Fruit fly (Drosophila melanogaster) whole organism, embryonic: Measurements from ENCODE around the gene CG7912.

Experiments used
- BEAF-32 ChIP-seq: fragments of 200-800 bp; sonication (Bioruptor generic); optimal IDR thresholded peaks from 3 replicates; lab custom pipeline; 2017; ENCODE audit warnings: missing biosample characterization, missing genetic modification characterization, mild to moderate bottlenecking, moderate library complexity, missing genetic modification reagents
- Blimp-1 ChIP-seq: fragments of 200-800 bp; sonication (Bioruptor generic); optimal IDR thresholded peaks from 3 replicates; lab custom pipeline; 2018; ENCODE audit warnings: missing biosample characterization, missing genetic modification characterization, mild to moderate bottlenecking, moderate library complexity, missing genetic modification reagents
- Bteb2 ChIP-seq: fragments of 200-800 bp; sonication (Bioruptor generic); optimal IDR thresholded peaks from 2 replicates; lab custom pipeline; 2016; ENCODE audit warnings: missing biosample characterization, missing genetic modification characterization
- CG10147 ChIP-seq: fragments of 200-800 bp; sonication (Bioruptor generic); optimal IDR thresholded peaks from 2 replicates; lab custom pipeline; 2019; ENCODE audit warnings: missing biosample characterization, mild to moderate bottlenecking, missing genetic modification characterization, moderate library complexity
- CG10462 ChIP-seq: fragments of 200-800 bp; sonication (Bioruptor generic); optimal IDR thresholded peaks from 2 replicates; lab custom pipeline; 2016; ENCODE audit warnings: missing biosample characterization, missing genetic modification characterization
- CG11247 ChIP-seq: fragments of 200-800 bp; sonication (Bioruptor generic); IDR thresholded peaks from 2 replicates; pipeline ENCODE4 v1.3.6; 2022; ENCODE audit warnings: missing biosample characterization, missing genetic modification characterization
- CG11723 ChIP-seq: fragments of 200-800 bp; sonication (Bioruptor generic); optimal IDR thresholded peaks from 2 replicates; lab custom pipeline; 2017; ENCODE audit warnings: missing biosample characterization, mild to moderate bottlenecking, missing genetic modification characterization
- CG12299 ChIP-seq: fragments of 200-800 bp; sonication (Bioruptor generic); optimal IDR thresholded peaks from 2 replicates; lab custom pipeline; 2018; ENCODE audit warnings: missing biosample characterization, mild to moderate bottlenecking, missing genetic modification characterization
- CG13123 ChIP-seq: fragments of 200-800 bp; sonication (Bioruptor generic); optimal IDR thresholded peaks from 2 replicates; lab custom pipeline; 2016; ENCODE audit warnings: missing biosample characterization, missing genetic modification characterization
- CG14710 ChIP-seq: fragments of 200-800 bp; sonication (Bioruptor generic); optimal IDR thresholded peaks from 3 replicates; lab custom pipeline; 2019; ENCODE audit warnings: missing biosample characterization, mild to moderate bottlenecking, missing genetic modification characterization, moderate library complexity
- CG15073 ChIP-seq: fragments of 200-800 bp; sonication (Bioruptor generic); optimal IDR thresholded peaks from 2 replicates; lab custom pipeline; 2016; ENCODE audit warnings: missing biosample characterization, missing genetic modification characterization
- CG16863 ChIP-seq: fragments of 200-800 bp; sonication (Bioruptor generic); optimal IDR thresholded peaks from 3 replicates; lab custom pipeline; 2016; ENCODE audit warnings: missing biosample characterization, missing genetic modification characterization
- CG4617 ChIP-seq: fragments of 200-800 bp; sonication (Bioruptor generic); optimal IDR thresholded peaks from 3 replicates; lab custom pipeline; 2016; ENCODE audit warnings: missing biosample characterization, missing genetic modification characterization, borderline replicate concordance
- CG6765 ChIP-seq: fragments of 200-800 bp; sonication (Bioruptor generic); optimal IDR thresholded peaks from 3 replicates; lab custom pipeline; 2017; ENCODE audit warnings: missing biosample characterization, mild to moderate bottlenecking, missing genetic modification characterization
- CG6813 ChIP-seq: fragments of 200-800 bp; sonication (Bioruptor generic); optimal IDR thresholded peaks from 2 replicates; lab custom pipeline; 2017; ENCODE audit warnings: missing biosample characterization, missing genetic modification characterization, mild to moderate bottlenecking, moderate library complexity, missing genetic modification reagents
- Chrac-16 ChIP-seq: fragments of 200-800 bp; sonication (Bioruptor generic); optimal IDR thresholded peaks from 3 replicates; lab custom pipeline; 2016; ENCODE audit warnings: missing biosample characterization, missing genetic modification characterization
- D19A ChIP-seq: fragments of 200-800 bp; optimal IDR thresholded peaks from 3 replicates; lab custom pipeline; 2019; ENCODE audit warnings: missing biosample characterization, mild to moderate bottlenecking, missing genetic modification characterization, moderate library complexity
- Dad ChIP-seq: fragments of 200-800 bp; sonication (Bioruptor generic); optimal IDR thresholded peaks from 3 replicates; lab custom pipeline; 2016; ENCODE audit warnings: missing biosample characterization, missing genetic modification characterization
- Dll ChIP-seq: fragments of 200-800 bp; sonication (Bioruptor generic); IDR thresholded peaks from 4 replicates; pipeline ENCODE4 v1.3.6; 2022; ENCODE audit warnings: missing biosample characterization, missing genetic modification characterization; ENCODE audit not compliant: partially characterized antibody
- Dref ChIP-seq: fragments of 200-800 bp; sonication (Bioruptor generic); IDR thresholded peaks from 2 replicates; pipeline ENCODE4 v1.3.6; 2022; ENCODE audit warnings: missing biosample characterization, missing genetic modification characterization
- Fer2 ChIP-seq: fragments of 200-800 bp; sonication (Bioruptor generic); optimal IDR thresholded peaks from 2 replicates; lab custom pipeline; 2018; ENCODE audit warnings: missing biosample characterization, mild to moderate bottlenecking, missing genetic modification characterization, moderate library complexity
- Gug ChIP-seq: fragments of 200-800 bp; sonication (Bioruptor generic); IDR thresholded peaks from 4 replicates; pipeline ENCODE4 v1.3.6; 2022; ENCODE audit warnings: missing biosample characterization, missing genetic modification characterization
- Lim3 ChIP-seq: fragments of 200-800 bp; sonication (Bioruptor generic); IDR thresholded peaks from 2 replicates; pipeline ENCODE4 v1.3.6; 2022; ENCODE audit warnings: missing biosample characterization, missing genetic modification characterization
- Max ChIP-seq: fragments of 200-800 bp; sonication (Bioruptor generic); optimal IDR thresholded peaks from 2 replicates; lab custom pipeline; 2016; ENCODE audit warnings: missing biosample characterization, mild to moderate bottlenecking, missing genetic modification characterization
- NC2α ChIP-seq: fragments of 200-800 bp; sonication (Bioruptor generic); optimal IDR thresholded peaks from 2 replicates; lab custom pipeline; 2016; ENCODE audit warnings: missing biosample characterization, missing genetic modification characterization
- TFAM ChIP-seq: fragments of 200-800 bp; sonication (Bioruptor generic); optimal IDR thresholded peaks from 2 replicates; lab custom pipeline; 2017; ENCODE audit warnings: missing biosample characterization, missing genetic modification characterization, inconsistent platforms
- Xrp1 ChIP-seq: fragments of 200-800 bp; sonication (Bioruptor generic); IDR thresholded peaks from 2 replicates; pipeline ENCODE4 v1.3.6; 2022; ENCODE audit warnings: missing biosample characterization, missing genetic modification characterization
- az2 ChIP-seq: fragments of 200-800 bp; sonication (Bioruptor generic); optimal IDR thresholded peaks from 3 replicates; lab custom pipeline; 2016; ENCODE audit warnings: missing biosample characterization, missing genetic modification characterization
- bab2 ChIP-seq: fragments of 200-800 bp; sonication (Bioruptor generic); optimal IDR thresholded peaks from 2 replicates; lab custom pipeline; 2016; ENCODE audit warnings: missing biosample characterization, missing genetic modification characterization
- bcd ChIP-seq: fragments of 200-800 bp; sonication (Bioruptor generic); optimal IDR thresholded peaks from 2 replicates; lab custom pipeline; 2017; ENCODE audit warnings: missing biosample characterization, mild to moderate bottlenecking, missing genetic modification characterization
- croc ChIP-seq: fragments of 200-800 bp; sonication (Bioruptor generic); conservative IDR thresholded peaks from 3 replicates; pipeline ENCODE4 v1.3.6; 2022; ENCODE audit warnings: missing biosample characterization, missing genetic modification characterization
- cwo ChIP-seq: fragments of 200-800 bp; sonication (Bioruptor generic); optimal IDR thresholded peaks from 3 replicates; lab custom pipeline; 2017; ENCODE audit warnings: missing biosample characterization, missing genetic modification characterization, mild to moderate bottlenecking, moderate library complexity, missing genetic modification reagents
- dmrt11E ChIP-seq: fragments of 200-800 bp; sonication (Bioruptor generic); optimal IDR thresholded peaks from 3 replicates; lab custom pipeline; 2018; ENCODE audit warnings: missing biosample characterization, mild to moderate bottlenecking, missing genetic modification characterization, moderate library complexity
- esg ChIP-seq: fragments of 200-800 bp; sonication (Bioruptor generic); conservative IDR thresholded peaks from 2 replicates; pipeline ENCODE4 v1.3.6; 2022; ENCODE audit warnings: missing biosample characterization, missing genetic modification characterization
- exex ChIP-seq: fragments of 200-800 bp; sonication (Bioruptor generic); optimal IDR thresholded peaks from 4 replicates; lab custom pipeline; 2018; ENCODE audit warnings: missing biosample characterization, mild to moderate bottlenecking, missing genetic modification characterization, moderate library complexity
- insv ChIP-seq, 2 experiments: fragments of 200-800 bp; sonication (Bioruptor generic); optimal IDR thresholded peaks; 3 replicates each; lab custom pipeline; 2016 to 2018; ENCODE audit warnings: missing biosample characterization in 2 of 2, missing genetic modification characterization in 2 of 2
- kni ChIP-seq: fragments of 200-800 bp; sonication (Bioruptor generic); optimal IDR thresholded peaks from 3 replicates; lab custom pipeline; 2017; ENCODE audit warnings: mild to moderate bottlenecking, missing biosample characterization, missing genetic modification reagents, missing genetic modification characterization
- nerfin-2 ChIP-seq: fragments of 200-800 bp; sonication (Bioruptor generic); IDR thresholded peaks from 2 replicates; pipeline ENCODE4 v1.3.6; 2022; ENCODE audit warnings: missing biosample characterization, missing genetic modification characterization; ENCODE audit not compliant: partially characterized antibody
- otp ChIP-seq: fragments of 200-800 bp; sonication (Bioruptor generic); IDR thresholded peaks from 3 replicates; pipeline ENCODE4, ENCODE4 v1.3.6; 2022; ENCODE audit warnings: missing biosample characterization, missing genetic modification characterization
- pita ChIP-seq: fragments of 200-800 bp; sonication (Bioruptor generic); optimal IDR thresholded peaks from 2 replicates; lab custom pipeline; 2017; ENCODE audit warnings: missing biosample characterization, mild to moderate bottlenecking, missing genetic modification characterization
- pzg ChIP-seq: fragments of 200-800 bp; sonication (Bioruptor generic); optimal IDR thresholded peaks from 3 replicates; lab custom pipeline; 2018; ENCODE audit warnings: missing biosample characterization, mild to moderate bottlenecking, missing genetic modification characterization, moderate library complexity
- shn ChIP-seq: fragments of 200-800 bp; sonication (Bioruptor generic); optimal IDR thresholded peaks from 3 replicates; lab custom pipeline; 2016; ENCODE audit warnings: missing biosample characterization, missing genetic modification characterization
- sim ChIP-seq: fragments of 200-800 bp; sonication (Bioruptor generic); IDR thresholded peaks from 2 replicates; pipeline ENCODE4 v1.3.6; 2022; ENCODE audit warnings: missing biosample characterization, missing genetic modification characterization
- slp2 ChIP-seq: fragments of 200-800 bp; sonication (Bioruptor generic); optimal IDR thresholded peaks from 2 replicates; lab custom pipeline; 2016; ENCODE audit warnings: missing biosample characterization, missing genetic modification characterization
- so ChIP-seq: fragments of 200-800 bp; sonication (Bioruptor generic); IDR thresholded peaks from 3 replicates; pipeline ENCODE4 v1.3.6; 2022; ENCODE audit warnings: missing biosample characterization, missing genetic modification characterization
- sr ChIP-seq: fragments of 200-800 bp; sonication (Bioruptor generic); IDR thresholded peaks from 3 replicates; pipeline ENCODE4 v1.3.6; 2022; ENCODE audit warnings: missing biosample characterization, missing genetic modification characterization
- trh ChIP-seq: fragments of 200-800 bp; sonication (Bioruptor generic); optimal IDR thresholded peaks from 2 replicates; lab custom pipeline; 2016; ENCODE audit warnings: missing biosample characterization, missing genetic modification characterization
- z ChIP-seq: fragments of 200-800 bp; sonication (Bioruptor generic); IDR thresholded peaks from 3 replicates; pipeline ENCODE4 v1.3.6; 2022; ENCODE audit warnings: missing biosample characterization, missing genetic modification characterization
- zen ChIP-seq: fragments of 200-800 bp; sonication (Bioruptor generic); optimal IDR thresholded peaks from 3 replicates; lab custom pipeline; 2018; ENCODE audit warnings: missing biosample characterization, mild to moderate bottlenecking, missing genetic modification characterization, moderate library complexity

Gene CG7912

dm6 chr3R:30058057-30058868 is 49.3 kb upstream of the CG7912 start, which contains the start of gene sima (continued):
- no peak for TF ChIP-seq nerfin-2
- TF ChIP-seq Gug (GFP tag; lab: Robert Waterston, UW): no peak
- TF ChIP-seq CG4617: peak; percentile 86
- no peak for TF ChIP-seq az2 (GFP tag; lab: Kevin White, UChicago)
- TF ChIP-seq sim (GFP tag; lab: Robert Waterston, UW): no peak
- peak; percentile 37 for TF ChIP-seq CG6765 (GFP tag; lab: Kevin White, UChicago)
- no peak for TF ChIP-seq Max (GFP tag; lab: Kevin White, UChicago)
- no peak for TF ChIP-seq pita (GFP tag; lab: Kevin White, UChicago)
- peak; percentile 51; the same call in 1 of the 2 replicates for TF ChIP-seq Xrp1 (GFP tag; lab: Robert Waterston, UW)
- TF ChIP-seq kni: no peak
- peak; percentile 51 for TF ChIP-seq CG14710 (tag; lab: Kevin White, UChicago)
- peak; percentile 32 for TF ChIP-seq exex (tag; lab: Kevin White, UChicago)
- TF ChIP-seq CG6813 (GFP tag; lab: Kevin White, UChicago): no peak
- TF ChIP-seq D19A (tag; lab: Kevin White, UChicago): peak; percentile 75
- peak; percentile 86 for TF ChIP-seq pzg (GFP tag; lab: Kevin White, UChicago)
- TF ChIP-seq Dref (GFP tag; lab: Robert Waterston, UW): no peak
- TF ChIP-seq shn (GFP tag; lab: Kevin White, UChicago): peak; percentile 6
- no peak for TF ChIP-seq CG11247 (GFP tag; lab: Robert Waterston, UW)
- peak; percentile 39 for TF ChIP-seq BEAF-32 (GFP tag; lab: Kevin White, UChicago)
- peak; percentile 23 for TF ChIP-seq CG16863 (GFP tag; lab: Kevin White, UChicago)
- no peak for TF ChIP-seq CG15073 (GFP tag; lab: Kevin White, UChicago)
- no peak for TF ChIP-seq croc (GFP tag; lab: Robert Waterston, UW)
- TF ChIP-seq so (GFP tag; lab: Robert Waterston, UW): no peak
- peak; percentile 17 for TF ChIP-seq Blimp-1 (GFP tag; lab: Kevin White, UChicago)
- no peak for TF ChIP-seq TFAM
- TF ChIP-seq Chrac-16 (GFP tag; lab: Kevin White, UChicago): peak; percentile 43
- no peak for TF ChIP-seq zen (tag; lab: Kevin White, UChicago)
- no peak for TF ChIP-seq trh
- TF ChIP-seq slp2 (GFP tag; lab: Kevin White, UChicago): no peak
- TF ChIP-seq cwo (GFP tag; lab: Kevin White, UChicago): peak; percentile 43
- TF ChIP-seq insv (GFP tag; optimal IDR thresholded peaks at IDR 0.05; lab: Kevin White, UChicago): no peak
- peak; percentile 15 for TF ChIP-seq bab2 (GFP tag; lab: Kevin White, UChicago)
- TF ChIP-seq CG10147 (GFP tag; lab: Kevin White, UChicago): peak; percentile 28
- TF ChIP-seq z (GFP tag; lab: Robert Waterston, UW): no peak
- no peak for TF ChIP-seq Fer2
- TF ChIP-seq otp: no peak
- peak; percentile 16 for TF ChIP-seq bcd
- peak; percentile 14 for TF ChIP-seq Dad
- TF ChIP-seq esg (GFP tag; lab: Robert Waterston, UW): no peak
- TF ChIP-seq Dll: no peak
- TF ChIP-seq Bteb2 (GFP tag; lab: Kevin White, UChicago): no peak
- TF ChIP-seq dmrt11E (tag; lab: Kevin White, UChicago): no peak
- TF ChIP-seq Lim3 (GFP tag; lab: Robert Waterston, UW): no peak
- no peak for TF ChIP-seq sr (GFP tag; lab: Robert Waterston, UW)
- no peak for TF ChIP-seq CG13123 (GFP tag; lab: Kevin White, UChicago)
- TF ChIP-seq CG12299 (tag; lab: Kevin White, UChicago): no peak
- TF ChIP-seq NC2α (GFP tag; lab: Kevin White, UChicago): no peak
- no peak for TF ChIP-seq CG11723 (GFP tag; lab: Kevin White, UChicago)
- peak; percentile 91 for TF ChIP-seq CG10462 (GFP tag; lab: Kevin White, UChicago)
